Fruit fly (Drosophila melanogaster): ENCODE data around the gene CG5916.

CG5916 gene

DNA sequence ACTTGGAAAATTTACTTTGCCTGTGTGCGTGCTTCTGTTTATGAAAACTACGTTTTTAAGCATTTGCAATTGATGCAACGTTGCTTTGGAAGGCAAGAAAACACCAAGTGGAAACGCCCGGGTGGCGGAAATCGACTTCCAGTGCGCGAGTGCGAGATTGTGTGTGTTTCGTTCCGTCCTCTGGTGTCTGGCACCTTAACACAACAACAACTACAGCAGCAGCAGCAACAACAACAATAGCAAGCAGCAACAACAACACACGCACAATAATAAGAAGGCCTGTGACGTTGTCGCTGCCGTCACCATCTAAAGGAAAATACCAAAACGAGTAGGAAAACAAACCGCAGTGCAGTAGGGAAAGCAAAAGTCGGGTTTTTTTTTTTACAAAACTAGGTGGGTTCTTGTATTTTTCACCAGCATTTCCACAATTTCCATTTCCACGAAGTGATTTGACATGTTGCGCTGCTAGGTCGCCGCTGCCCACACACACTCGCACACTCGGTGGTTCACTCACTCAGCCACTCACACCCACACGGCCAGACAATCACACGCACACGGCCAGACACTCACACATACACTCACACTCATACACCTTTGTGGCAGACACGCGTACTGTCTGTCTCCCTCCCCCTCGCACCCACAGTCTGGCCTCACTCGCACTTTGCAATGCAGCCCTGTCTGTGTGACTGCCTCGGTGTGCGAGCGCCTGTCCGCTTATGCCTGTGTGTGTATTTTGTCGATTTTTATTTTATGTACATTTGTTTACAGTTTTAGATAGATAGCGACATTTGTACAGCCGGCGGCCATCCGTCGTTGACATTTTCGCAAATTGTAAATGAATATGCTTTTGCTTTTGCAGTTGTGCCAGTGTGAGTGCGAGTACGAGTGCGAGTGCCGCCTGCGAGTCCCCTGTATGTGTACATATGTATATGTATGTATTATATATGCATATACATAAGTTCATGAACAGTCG lies 47.3 kb upstream of the CG5916 start (continued):
- TF ChIP-seq CG17568 (GFP tag; optimal IDR thresholded peaks at IDR 0.05) = peak; percentile 1
- peak; percentile 89 for TF ChIP-seq sens (GFP tag)
- TF ChIP-seq oc (tag; optimal IDR thresholded peaks at IDR 0.05) = peak; percentile 25
- TF ChIP-seq CG12942 (GFP tag; optimal IDR thresholded peaks at IDR 0.05) = no peak
- no peak for TF ChIP-seq CG9817 (tag; optimal IDR thresholded peaks at IDR 0.05)
- peak; percentile 78 for TF ChIP-seq D (optimal IDR thresholded peaks at IDR 0.05)
- TF ChIP-seq D (GFP tag; optimal IDR thresholded peaks at IDR 0.05) = peak; percentile 7
- TF ChIP-seq CG17802 (tag; optimal IDR thresholded peaks at IDR 0.05) = peak; percentile 7
- peak; percentile 64; the same call in 1 of the 2 replicates for TF ChIP-seq chm (GFP tag; IDR thresholded peaks at IDR 0.05)
- peak; percentile 6 for TF ChIP-seq YL-1 (GFP tag; optimal IDR thresholded peaks at IDR 0.05)
- TF ChIP-seq cwo (GFP tag; optimal IDR thresholded peaks at IDR 0.05) = peak; percentile 51
- peak; percentile 33; the same call in 1 of the 2 replicates for TF ChIP-seq klu (GFP tag; IDR thresholded peaks at IDR 0.05)
- TF ChIP-seq CG4707 (GFP tag; optimal IDR thresholded peaks at IDR 0.05) = no peak
- peak; percentile 83 for TF ChIP-seq CHES-1-like (GFP tag; optimal IDR thresholded peaks at IDR 0.05)
- peak; percentile 51 for TF ChIP-seq shn (GFP tag; optimal IDR thresholded peaks at IDR 0.05)
- TF ChIP-seq Ptx1 (GFP tag; IDR thresholded peaks at IDR 0.05) = 0 out of 2 replicates have a peak, but pooled peaks have one; percentile 8
- TF ChIP-seq Dfd (GFP tag; optimal IDR thresholded peaks at IDR 0.05) = peak in 1 of 2 experiments; percentile 63
- peak; percentile 16 for TF ChIP-seq Abd-B (GFP tag; optimal IDR thresholded peaks at IDR 0.05)
- TF ChIP-seq NFAT (GFP tag; IDR thresholded peaks at IDR 0.05) = peak; percentile 62; the same call in 1 of the 2 replicates
- peak in 1 of 2 experiments; percentile 49 for TF ChIP-seq insv (GFP tag; optimal IDR thresholded peaks at IDR 0.05)
- TF ChIP-seq hkb (optimal IDR thresholded peaks at IDR 0.05) = no peak
- 0 out of 2 replicates have a peak, but pooled peaks have one; percentile 8 for TF ChIP-seq hkb (GFP tag; IDR thresholded peaks at IDR 0.05)
- peak; percentile 63; the same call in 1 of the 3 replicates for TF ChIP-seq ci (GFP tag; IDR thresholded peaks at IDR 0.05)
- TF ChIP-seq Stat92E (GFP tag; optimal IDR thresholded peaks at IDR 0.05) = peak in 2 of 3 experiments; percentile 32 to 94
- peak; percentile 8 for TF ChIP-seq CG5180 (GFP tag; optimal IDR thresholded peaks at IDR 0.05)
- peak; percentile 33 for TF ChIP-seq Dad (GFP tag; optimal IDR thresholded peaks at IDR 0.05)
- peak; percentile 100 for TF ChIP-seq CG8478 (optimal IDR thresholded peaks at IDR 0.05)
- TF ChIP-seq abd-A (tag; optimal IDR thresholded peaks at IDR 0.05) = no peak
- peak; percentile 65 for TF ChIP-seq twi (tag; optimal IDR thresholded peaks at IDR 0.05)
- peak; percentile 33; the same call in 1 of the 2 replicates for TF ChIP-seq peb (GFP tag; IDR thresholded peaks at IDR 0.05)
- TF ChIP-seq CG18262 (tag; optimal IDR thresholded peaks at IDR 0.05) = no peak
- no peak for TF ChIP-seq CG11398 (GFP tag; optimal IDR thresholded peaks at IDR 0.05)
- 0 out of 2 replicates have a peak, but pooled peaks have one; percentile 19 for TF ChIP-seq ttk (GFP tag; IDR thresholded peaks at IDR 0.05)
- no peak for TF ChIP-seq sens-2 (GFP tag; IDR thresholded peaks at IDR 0.05)
- peak; percentile 22 for TF ChIP-seq gro (GFP tag; optimal IDR thresholded peaks at IDR 0.05)
- TF ChIP-seq onecut (GFP tag; IDR thresholded peaks at IDR 0.05) = peak; percentile 54
- TF ChIP-seq chn (GFP tag; optimal IDR thresholded peaks at IDR 0.05) = peak; percentile 76
- TF ChIP-seq CG13624 (GFP tag; optimal IDR thresholded peaks at IDR 0.05) = peak; percentile 2
- peak; percentile 32; the same call in 1 of the 2 replicates for TF ChIP-seq CG17328 (GFP tag; IDR thresholded peaks at IDR 0.05)
- peak; percentile 81 for TF ChIP-seq CG10321 (GFP tag; IDR thresholded peaks at IDR 0.05)
- TF ChIP-seq Side (GFP tag; optimal IDR thresholded peaks at IDR 0.05) = peak; percentile 61
- peak; percentile 100 for TF ChIP-seq CG4360 (GFP tag; IDR thresholded peaks at IDR 0.05)
- peak; percentile 49 for TF ChIP-seq CG17829 (tag; optimal IDR thresholded peaks at IDR 0.05)
- TF ChIP-seq repo (GFP tag; optimal IDR thresholded peaks at IDR 0.05) = peak; percentile 28
- no peak for TF ChIP-seq bowl (GFP tag; IDR thresholded peaks at IDR 0.05)
- TF ChIP-seq Max (GFP tag; optimal IDR thresholded peaks at IDR 0.05) = peak; percentile 45
- no peak for TF ChIP-seq Myb (GFP tag; optimal IDR thresholded peaks at IDR 0.05)
- TF ChIP-seq CG43689 (GFP tag; IDR thresholded peaks at IDR 0.05) = no peak
- peak; percentile 33; the same call in 1 of the 2 replicates for TF ChIP-seq Dref (GFP tag; IDR thresholded peaks at IDR 0.05)
